Worm (Caenorhabditis elegans) whole organism, L4 larva: ENCODE measurements around the gene clec-208.

Source experiments
- F49E8.2 ChIP-seq: sonication (generic microtip); optimal IDR thresholded peaks from 2 replicates; lab custom pipeline; 2016; ENCODE audit warnings: missing compliant biosample characterization, mild to moderate bottlenecking, missing genetic modification characterization, borderline replicate concordance
- T20F7.1 ChIP-seq: fragments of 200-800 bp; sonication (Bioruptor generic); optimal IDR thresholded peaks from 2 replicates; lab custom pipeline; 2018; ENCODE audit warnings: mild to moderate bottlenecking, missing genetic modification characterization, missing compliant biosample characterization
- aha-1 ChIP-seq: fragments of 150-350 bp; peaks from one replicate; lab custom pipeline; 2014; ENCODE audit warnings: missing biosample characterization, missing genetic modification characterization
- ama-1 ChIP-seq: fragments of 150-350 bp; optimal IDR thresholded peaks from 2 replicates; lab custom pipeline; 2014; ENCODE audit warnings: inconsistent platforms, mixed read lengths
- arid-1 ChIP-seq: fragments of 200-800 bp; sonication (Bioruptor generic); conservative IDR thresholded peaks from 2 replicates; pipeline ENCODE4 v1.3.6; 2022; ENCODE audit warnings: missing genetic modification reagents, missing genetic modification characterization, missing compliant biosample characterization
- attf-4 ChIP-seq: sonication (generic microtip); optimal IDR thresholded peaks from 3 replicates; lab custom pipeline; 2017; ENCODE audit warnings: missing biosample characterization, missing genetic modification characterization
- ceh-20 ChIP-seq: fragments of 200-800 bp; sonication (Bioruptor generic); IDR thresholded peaks from 2 replicates; pipeline ENCODE4 v1.3.6; 2022; ENCODE audit warnings: missing genetic modification reagents, missing genetic modification characterization, missing compliant biosample characterization
- ceh-62 ChIP-seq: sonication (generic microtip); optimal IDR thresholded peaks from 2 replicates; lab custom pipeline; 2017; ENCODE audit warnings: missing biosample characterization, missing genetic modification characterization
- cey-2 ChIP-seq: sonication (generic microtip); optimal IDR thresholded peaks from 3 replicates; lab custom pipeline; 2017; ENCODE audit warnings: missing genetic modification characterization, mild to moderate bottlenecking, missing compliant biosample characterization, antibody characterized with exemption, borderline replicate concordance; ENCODE audit not compliant: insufficient read depth
- daf-16 ChIP-seq, 3 experiments: sonication (generic microtip); optimal IDR thresholded peaks; 2 replicates each; lab custom pipeline; 2016 to 2017; ENCODE audit warnings: missing genetic modification characterization in 3 of 3, missing genetic modification reagents in 3 of 3, mild to moderate bottlenecking in 2 of 3, missing compliant biosample characterization in 2 of 3, missing biosample characterization in 1 of 3, moderate library complexity in 1 of 3
- daf-19 ChIP-seq: fragments of 200-800 bp; sonication (Bioruptor generic); conservative IDR thresholded peaks from 2 replicates; pipeline ENCODE4 v1.3.6; 2022; ENCODE audit warnings: missing genetic modification characterization, missing compliant biosample characterization
- dmd-6 ChIP-seq: fragments of 200-800 bp; sonication (Bioruptor generic); IDR thresholded peaks from 2 replicates; pipeline ENCODE4 v1.3.6; 2022; ENCODE audit warnings: missing genetic modification reagents, missing genetic modification characterization, missing compliant biosample characterization
- dmd-8 ChIP-seq: fragments of 200-800 bp; sonication (Bioruptor generic); IDR thresholded peaks from 2 replicates; pipeline ENCODE4 v1.3.6; 2022; ENCODE audit warnings: missing genetic modification characterization, missing compliant biosample characterization
- dpl-1 ChIP-seq: fragments of 150-350 bp; optimal IDR thresholded peaks from 2 replicates; lab custom pipeline; 2014; ENCODE audit warnings: missing biosample characterization, missing genetic modification reagents, missing genetic modification characterization
- dve-1 ChIP-seq: sonication (generic microtip); optimal IDR thresholded peaks from 2 replicates; lab custom pipeline; 2017; ENCODE audit warnings: antibody characterized with exemption, mild to moderate bottlenecking, missing genetic modification characterization, missing compliant biosample characterization; ENCODE audit not compliant: insufficient read depth
- fkh-10 ChIP-seq: fragments of 150-350 bp; optimal IDR thresholded peaks from 2 replicates; lab custom pipeline; 2014; ENCODE audit warnings: missing biosample characterization, missing genetic modification reagents, missing genetic modification characterization
- gei-8 ChIP-seq: fragments of 200-800 bp; sonication (Bioruptor generic); optimal IDR thresholded peaks from 2 replicates; lab custom pipeline; 2018; ENCODE audit warnings: mild to moderate bottlenecking, missing genetic modification characterization, missing compliant biosample characterization
- hif-1 ChIP-seq, 2 experiments: sonication (generic microtip); optimal IDR thresholded peaks; 2 replicates each; lab custom pipeline; 2016 to 2017; ENCODE audit warnings: missing compliant biosample characterization in 2 of 2, missing genetic modification characterization in 2 of 2, missing genetic modification reagents in 2 of 2, missing genotype in 2 of 2, mild to moderate bottlenecking in 1 of 2
- hlh-11 ChIP-seq: fragments of 200-800 bp; sonication (Bioruptor generic); optimal IDR thresholded peaks from 2 replicates; lab custom pipeline; 2018; ENCODE audit warnings: mild to moderate bottlenecking, missing genetic modification characterization, missing compliant biosample characterization
- hmg-1.1 ChIP-seq: fragments of 200-800 bp; sonication (Bioruptor generic); IDR thresholded peaks from 2 replicates; pipeline ENCODE4 v1.3.6; 2022; ENCODE audit warnings: missing genetic modification reagents, missing genetic modification characterization, missing compliant biosample characterization
- jun-1 ChIP-seq: fragments of 150-350 bp; optimal IDR thresholded peaks from 2 replicates; lab custom pipeline; 2014; ENCODE audit warnings: missing biosample characterization, missing genetic modification reagents, missing genetic modification characterization
- lim-7 ChIP-seq: fragments of 200-800 bp; sonication (Bioruptor generic); IDR thresholded peaks from 2 replicates; pipeline ENCODE4 v1.3.6; 2022; ENCODE audit warnings: missing genetic modification characterization, missing compliant biosample characterization
- lin-1 ChIP-seq: fragments of 200-800 bp; sonication (Bioruptor generic); IDR thresholded peaks from 2 replicates; pipeline ENCODE4 v1.3.6; 2022; ENCODE audit warnings: missing genetic modification reagents, missing genetic modification characterization, missing compliant biosample characterization
- lin-29 ChIP-seq: fragments of 200-800 bp; sonication (Bioruptor generic); IDR thresholded peaks from 2 replicates; pipeline ENCODE4 v1.3.6; 2022; ENCODE audit warnings: missing genetic modification reagents, missing genetic modification characterization, missing compliant biosample characterization
- mdl-1 ChIP-seq, 2 experiments: fragments of 150-350 bp in 1 of 2; sonication (generic microtip) in 1 of 2; optimal IDR thresholded peaks; 2 replicates each; lab custom pipeline; 2014 to 2017; ENCODE audit warnings: missing biosample characterization in 2 of 2, missing genetic modification characterization in 2 of 2
- mep-1 ChIP-seq: fragments of 150-350 bp; sonication (generic microtip); optimal IDR thresholded peaks from 3 replicates; lab custom pipeline; 2014; ENCODE audit warnings: missing biosample characterization, missing genetic modification characterization
- mes-2 ChIP-seq: sonication (generic microtip); optimal IDR thresholded peaks from 2 replicates; lab custom pipeline; 2016; ENCODE audit warnings: missing genotype, mild to moderate bottlenecking, missing genetic modification characterization, missing compliant biosample characterization; ENCODE audit not compliant: poor library complexity, severe bottlenecking
- mxl-3 ChIP-seq: fragments of 200-800 bp; sonication (Bioruptor generic); optimal IDR thresholded peaks from 2 replicates; lab custom pipeline; 2018; ENCODE audit warnings: mild to moderate bottlenecking, missing genetic modification characterization, missing compliant biosample characterization
- nhr-102 ChIP-seq: sonication (generic microtip); optimal IDR thresholded peaks from 2 replicates; lab custom pipeline; 2016; ENCODE audit warnings: mild to moderate bottlenecking, missing genetic modification characterization, moderate library complexity, missing compliant biosample characterization
- nhr-111 ChIP-seq: fragments of 200-800 bp; sonication (Bioruptor generic); optimal IDR thresholded peaks from 2 replicates; lab custom pipeline; 2018; ENCODE audit warnings: mild to moderate bottlenecking, missing genetic modification characterization, missing compliant biosample characterization
- nhr-28 ChIP-seq: fragments of 150-350 bp; optimal IDR thresholded peaks from 2 replicates; lab custom pipeline; 2014; ENCODE audit warnings: missing biosample characterization, missing genetic modification characterization
- nhr-48 ChIP-seq: sonication (generic microtip); optimal IDR thresholded peaks from 2 replicates; lab custom pipeline; 2016; ENCODE audit warnings: mild to moderate bottlenecking, missing genetic modification characterization, missing compliant biosample characterization
- nhr-6 ChIP-seq: fragments of 150-350 bp; optimal IDR thresholded peaks from 2 replicates; lab custom pipeline; 2014; ENCODE audit warnings: missing biosample characterization, missing genetic modification characterization
- nhr-76 ChIP-seq: fragments of 150-350 bp; optimal IDR thresholded peaks from 2 replicates; lab custom pipeline; 2014; ENCODE audit warnings: missing biosample characterization, missing genetic modification characterization
- pqm-1 ChIP-seq: sonication (generic microtip); optimal IDR thresholded peaks from 2 replicates; lab custom pipeline; 2017; ENCODE audit warnings: missing biosample characterization, missing genetic modification characterization
- sdz-12 ChIP-seq: fragments of 200-800 bp; sonication (Bioruptor generic); optimal IDR thresholded peaks from 2 replicates; lab custom pipeline; 2018; ENCODE audit warnings: mild to moderate bottlenecking, missing genetic modification characterization, missing compliant biosample characterization
- set-16 ChIP-seq: fragments of 200-800 bp; sonication (Bioruptor generic); IDR thresholded peaks from 2 replicates; pipeline ENCODE4 v1.3.6; 2022; ENCODE audit warnings: missing genetic modification reagents, missing genetic modification characterization, missing compliant biosample characterization
- unc-62 ChIP-seq, 3 experiments: fragments of 150-350 bp in 1 of 3; sonication (generic microtip); optimal IDR thresholded peaks in 2 of 3; peaks in 1 of 3; 1 replicate in 1 of 3; 2 replicates in 2 of 3; lab custom pipeline; 2014 to 2017; ENCODE audit warnings: missing biosample characterization in 3 of 3, missing genetic modification characterization in 3 of 3, missing genetic modification reagents in 3 of 3, missing genotype in 1 of 3
- zfp-3 ChIP-seq: fragments of 200-800 bp; sonication (Bioruptor generic); conservative IDR thresholded peaks from 2 replicates; pipeline ENCODE4 v1.3.6; 2022; ENCODE audit warnings: missing genetic modification reagents, missing genetic modification characterization, missing compliant biosample characterization
- zip-11 ChIP-seq: fragments of 200-800 bp; sonication (Bioruptor generic); IDR thresholded peaks from 2 replicates; pipeline ENCODE4 v1.3.6; 2022; ENCODE audit warnings: missing genetic modification characterization, missing compliant biosample characterization
- zip-2 ChIP-seq: fragments of 150-350 bp; optimal IDR thresholded peaks from 2 replicates; lab custom pipeline; 2014; ENCODE audit warnings: missing biosample characterization, missing genetic modification characterization

The clec-208 gene

ce11 chrV:2055765-2056504, 41.8 kb upstream of the clec-208 start:
- TF ChIP-seq nhr-76 (no peak), mdl-1 (tag; optimal IDR thresholded peaks at IDR 0.05; lab: Kevin White, UChicago) (peak in 1 of 2 experiments; percentile 9), arid-1 (no peak), lim-7 (GFP tag; lab: Robert Waterston, UW) (no peak), gei-8 (GFP tag; lab: Kevin White, UChicago) (no peak), zip-2 (tag; lab: Kevin White, UChicago) (no peak), nhr-28 (tag; lab: Kevin White, UChicago) (peak; percentile 70), attf-4 (tag; lab: Kevin White, UChicago) (no peak), lin-29 (GFP tag; lab: Robert Waterston, UW) (no peak), zfp-3 (no peak), dve-1 (tag; lab: Kevin White, UChicago) (peak; percentile 18), cey-2 (tag; lab: Kevin White, UChicago) (no peak), dmd-8 (no peak), nhr-48 (tag; lab: Kevin White, UChicago) (no peak), F49E8.2 (tag; lab: Kevin White, UChicago) (no peak), daf-16 (GFP tag; optimal IDR thresholded peaks at IDR 0.05; lab: Kevin White, UChicago) (peak in 1 of 2 experiments; percentile 40), daf-16 (tag; optimal IDR thresholded peaks at IDR 0.05; lab: Kevin White, UChicago) (peak; percentile 45), nhr-6 (tag; lab: Kevin White, UChicago) (peak; percentile 8), daf-19 (GFP tag; lab: Robert Waterston, UW) (no peak), hif-1 (tag; optimal IDR thresholded peaks at IDR 0.05; lab: Kevin White, UChicago) (peak in 1 of 2 experiments; percentile 1), dpl-1 (GFP tag; lab: Kevin White, UChicago) (no peak), set-16 (GFP tag; lab: Robert Waterston, UW) (no peak), ama-1 (lab: Kevin White, UChicago) (no peak), dmd-6 (GFP tag; lab: Robert Waterston, UW) (peak; percentile 57; the same call in 1 of the 2 replicates), ceh-62 (tag; lab: Kevin White, UChicago) (no peak), nhr-102 (tag; lab: Kevin White, UChicago) (no peak), ceh-20 (GFP tag; lab: Robert Waterston, UW) (no peak), jun-1 (no peak), lin-1 (GFP tag; lab: Robert Waterston, UW) (no peak), zip-11 (GFP tag; lab: Robert Waterston, UW) (no peak), hmg-1.1 (GFP tag; lab: Robert Waterston, UW) (peak; percentile 29; the same call in 1 of the 2 replicates), pqm-1 (tag; lab: Kevin White, UChicago) (peak; percentile 87)

DNA sequence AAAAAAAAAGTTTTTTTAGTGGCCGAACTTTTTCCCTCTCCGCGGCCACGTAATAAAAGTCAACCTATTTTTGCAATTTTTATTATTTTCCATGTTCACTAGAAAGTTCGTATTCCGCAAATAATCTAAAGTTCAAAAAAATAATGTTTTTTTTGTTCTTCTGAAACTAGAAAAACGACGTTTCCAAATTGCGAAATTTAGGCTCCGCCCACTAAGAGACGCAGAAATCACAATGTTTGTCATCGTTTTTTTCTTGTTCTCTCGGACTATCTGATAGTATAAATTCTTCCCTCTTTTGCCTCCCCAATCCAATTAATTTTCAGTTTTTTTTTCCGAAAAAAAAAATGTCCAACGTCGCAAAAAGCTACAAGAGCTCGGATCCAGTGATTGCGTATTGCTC, 40.4 kb upstream of the clec-208 start, which contains the start of gene comt-3:
comt-3 (plus strand) TSS at position 214 of the 400 bp plus-strand sequence.
- TF ChIP-seq ceh-20 (GFP tag; lab: Robert Waterston, UW) (no peak), mdl-1 (tag; optimal IDR thresholded peaks at IDR 0.05; lab: Kevin White, UChicago) (no peak), pqm-1 (tag; lab: Kevin White, UChicago) (peak; percentile 29), nhr-28 (tag; lab: Kevin White, UChicago) (peak; percentile 30), aha-1 (tag; lab: Kevin White, UChicago) (no peak)

- no peak for TF ChIP-seq fkh-10 (GFP tag; lab: Kevin White, UChicago)
- TF ChIP-seq nhr-28 (tag; lab: Kevin White, UChicago), result peak; percentile 99
- TF ChIP-seq mxl-3 (GFP tag; lab: Kevin White, UChicago), result no peak
- TF ChIP-seq sdz-12 (GFP tag; lab: Kevin White, UChicago), result no peak
- peak; percentile 25 for TF ChIP-seq hlh-11
- peak in 1 of 2 experiments; percentile 33 for TF ChIP-seq unc-62 (GFP tag; optimal IDR thresholded peaks at IDR 0.05 in 1 of 2; lab: Kevin White, UChicago)
- TF ChIP-seq unc-62 (tag; optimal IDR thresholded peaks at IDR 0.05; lab: Kevin White, UChicago), result no peak
- TF ChIP-seq daf-16 (GFP tag; optimal IDR thresholded peaks at IDR 0.05; lab: Kevin White, UChicago), result no peak
- TF ChIP-seq daf-16 (tag; optimal IDR thresholded peaks at IDR 0.05; lab: Kevin White, UChicago), result peak; percentile 7
- TF ChIP-seq hif-1 (tag; optimal IDR thresholded peaks at IDR 0.05; lab: Kevin White, UChicago), result peak in 1 of 2 experiments; percentile 12
- peak; percentile 19 for TF ChIP-seq pqm-1 (tag; lab: Kevin White, UChicago)
- 0 out of 2 replicates have a peak, but pooled peaks have one; percentile 12 for TF ChIP-seq hmg-1.1 (GFP tag; lab: Robert Waterston, UW)
- TF ChIP-seq mep-1 (tag; lab: Kevin White, UChicago), result peak; percentile 3
- no peak for TF ChIP-seq dpl-1 (GFP tag; lab: Kevin White, UChicago)
- no peak for TF ChIP-seq T20F7.1 (GFP tag; lab: Kevin White, UChicago)
- peak; percentile 13 for TF ChIP-seq mes-2
- TF ChIP-seq dve-1 (tag; lab: Kevin White, UChicago), result peak; percentile 10
- TF ChIP-seq dmd-6 (GFP tag; lab: Robert Waterston, UW), result peak; percentile 16; the same call in 1 of the 2 replicates
- TF ChIP-seq ceh-62 (tag; lab: Kevin White, UChicago), result no peak
- no peak for TF ChIP-seq F49E8.2 (tag; lab: Kevin White, UChicago)
- no peak for TF ChIP-seq nhr-111 (GFP tag; lab: Kevin White, UChicago)
Measured at ce11 chrV:2066780-2067179, 31.0 kb upstream of the clec-208 start, which contains the start of gene nhr-86. Gene nhr-86 (minus strand): TSS chrV:2066850.
